Fruit fly (Drosophila melanogaster): ENCODE data around the gene CG15337.

DNA sequence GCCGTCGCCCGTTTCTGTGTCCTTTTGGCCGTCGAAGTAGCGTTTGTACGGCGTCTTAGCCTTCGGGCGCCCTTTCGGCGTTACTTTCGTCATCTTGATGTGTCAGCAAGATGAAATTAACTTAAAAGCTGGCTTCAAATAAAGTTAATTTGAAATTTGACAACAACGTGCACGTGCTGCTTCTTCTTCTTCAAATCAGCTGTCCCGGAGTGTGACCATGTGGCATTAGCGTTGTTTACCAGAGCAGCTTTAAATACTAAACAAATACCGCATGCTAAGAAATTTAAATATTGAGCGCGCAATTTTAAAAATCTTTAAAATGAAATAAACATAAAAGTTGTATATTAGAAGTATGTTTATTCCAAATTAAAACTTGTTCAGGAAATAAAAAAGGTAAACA is 38.9 kb upstream of the CG15337 start, which contains the start of gene CG2260:
- no peak for TF ChIP-seq CG14655 (GFP tag; optimal IDR thresholded peaks at IDR 0.05)
- TF ChIP-seq fd96Ca (GFP tag; IDR thresholded peaks at IDR 0.05), result no peak
- TF ChIP-seq CG8159 (tag; optimal IDR thresholded peaks at IDR 0.05), result no peak
- TF ChIP-seq D1 (tag; optimal IDR thresholded peaks at IDR 0.05), result no peak
- no peak for TF ChIP-seq rn (GFP tag; IDR thresholded peaks at IDR 0.05)
- TF ChIP-seq gl (tag; optimal IDR thresholded peaks at IDR 0.05), result no peak
- no peak for TF ChIP-seq EcR (GFP tag; optimal IDR thresholded peaks at IDR 0.05)
- no peak for TF ChIP-seq CG12605 (GFP tag; IDR thresholded peaks at IDR 0.05)
- TF ChIP-seq CG10348 (GFP tag; IDR thresholded peaks at IDR 0.05), result no peak
- no peak for TF ChIP-seq CG13204 (GFP tag; optimal IDR thresholded peaks at IDR 0.05)
- TF ChIP-seq CG8301 (tag; optimal IDR thresholded peaks at IDR 0.05), result no peak
- no peak for TF ChIP-seq CG34367 (tag; optimal IDR thresholded peaks at IDR 0.05)
- no peak for TF ChIP-seq Pif1B (GFP tag; optimal IDR thresholded peaks at IDR 0.05)
- no peak for TF ChIP-seq CG15710 (tag; optimal IDR thresholded peaks at IDR 0.05)

Measured in whole organism, pupa.